Fruit fly (Drosophila melanogaster) whole organism, embryonic: ENCODE results near the gene CG32813.
A peak's percentile ranks its signal among the peaks of the same experiment; 100 is the strongest.

Experiments used
- CG6689 ChIP-seq: fragments of 200-800 bp; sonication (Bioruptor generic); IDR thresholded peaks from 2 replicates; pipeline ENCODE4 v1.3.6; 2022; ENCODE audit warnings: missing biosample characterization, missing genetic modification characterization
- Hr39 ChIP-seq: fragments of >200 bp; optimal IDR thresholded peaks from 2 replicates; lab custom pipeline; 2017
- Oaz ChIP-seq: fragments of 200-800 bp; sonication (Bioruptor generic); IDR thresholded peaks from 2 replicates; pipeline ENCODE4 v1.3.6; 2022; ENCODE audit warnings: missing biosample characterization, missing genetic modification characterization

Gene CG32813

dm6 chrX:1414269-1414668 lies 33.6 kb downstream of the CG32813 start:
- TF ChIP-seq Hr39 (peak; percentile 75), CG6689 (GFP tag; lab: Robert Waterston, UW) (no peak), Oaz (GFP tag; lab: Robert Waterston, UW) (no peak)
